Worm (Caenorhabditis elegans): ENCODE results near the gene rrc-1.

DNA sequence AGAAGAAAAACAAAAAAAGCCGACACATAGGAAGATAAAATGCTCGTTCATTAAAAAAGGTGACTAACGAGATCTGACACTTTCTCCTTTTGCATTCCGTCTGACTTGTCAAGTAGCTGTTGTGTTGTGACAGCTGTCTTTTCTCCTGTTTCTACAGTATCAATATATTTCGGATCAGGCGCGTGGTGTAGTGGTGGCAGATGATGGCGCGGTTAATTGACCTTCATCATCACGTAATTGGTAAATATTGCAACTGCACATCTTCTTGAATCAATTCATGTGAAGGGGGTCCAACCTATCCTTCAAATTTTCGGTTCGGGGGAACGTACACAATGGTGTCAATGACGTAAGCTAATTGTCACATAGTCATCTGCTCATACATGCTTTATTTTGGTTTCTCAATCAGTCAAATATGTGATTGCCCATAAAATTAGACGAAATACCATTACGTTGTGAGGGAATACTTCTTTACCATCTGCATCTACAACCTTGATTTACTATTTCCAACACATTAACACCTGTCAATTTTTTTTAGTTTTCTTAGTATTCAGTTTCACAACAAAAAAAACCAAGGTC lies 17.2 kb upstream of the rrc-1 start:
- TF ChIP-seq mdl-1 (tag; optimal IDR thresholded peaks at IDR 0.05) (no peak), pqm-1 (tag; optimal IDR thresholded peaks at IDR 0.05) (no peak), skn-1 (tag; optimal IDR thresholded peaks at IDR 0.05) (no peak), ctbp-1 (GFP tag; IDR thresholded peaks at IDR 0.05) (no peak), R02D3.7 (tag; optimal IDR thresholded peaks at IDR 0.05) (no peak), duxl-1 (tag; optimal IDR thresholded peaks at IDR 0.05; ENCODE audit: poor library complexity) (no peak), daf-19 (GFP tag; conservative IDR thresholded peaks at IDR 0.05) (no peak), lim-7 (GFP tag; IDR thresholded peaks at IDR 0.05) (no peak), tag-97 (GFP tag; IDR thresholded peaks at IDR 0.05) (no peak), lsy-2 (tag; optimal IDR thresholded peaks at IDR 0.05) (no peak), lin-39 (tag; optimal IDR thresholded peaks at IDR 0.05) (no peak)

Measured in whole organism, L4 larva.